In the genomic region with DNA sequence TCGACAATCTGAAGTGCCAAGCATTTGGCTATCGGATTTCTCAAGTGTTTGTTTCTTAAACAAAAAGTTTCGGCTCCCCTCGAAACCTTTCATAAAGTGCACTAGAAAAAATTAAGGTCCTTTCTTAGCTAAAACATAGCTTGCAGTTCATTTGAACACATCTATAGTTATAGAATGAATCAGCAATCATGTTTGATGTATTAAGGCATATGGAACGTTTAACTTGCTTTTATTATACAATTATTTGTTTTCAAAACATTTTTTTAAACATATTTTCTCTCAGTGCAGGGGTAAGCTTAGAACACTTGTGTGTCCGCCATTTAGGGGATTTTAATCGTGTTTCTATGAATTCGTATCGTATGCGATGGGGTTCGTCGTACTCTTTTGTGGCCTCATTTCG, we compare ENCODE assay signal across 1 fruit fly cellular context.
TF ChIP-seq lines count a peak whose summit lies in the region.

No protein-coding gene starts in this region.

TF ChIP-seq in whole organism, embryonic, 481 proteins besides CTCF, POLR2A, EP300 and RAD21 (continued from another document and continues in another):
- TF ChIP-seq nmo (GFP tag; optimal IDR thresholded peaks at IDR 0.05; lab: Kevin White, UChicago) (peak; percentile 62), pros (GFP tag; optimal IDR thresholded peaks at IDR 0.05; lab: Kevin White, UChicago) (no peak), CG3407 (GFP tag; optimal IDR thresholded peaks at IDR 0.05; lab: Kevin White, UChicago) (peak; percentile 22), abd-A (tag; optimal IDR thresholded peaks at IDR 0.05; lab: Kevin White, UChicago) (no peak), esg (GFP tag; conservative IDR thresholded peaks at IDR 0.05; lab: Robert Waterston, UW) (peak; percentile 47; the same call in 1 of the 2 replicates), bab2 (GFP tag; optimal IDR thresholded peaks at IDR 0.05; lab: Kevin White, UChicago) (peak; percentile 33), CG9932 (GFP tag; IDR thresholded peaks at IDR 0.05; lab: Robert Waterston, UW) (0 out of 2 replicates have a peak, but pooled peaks have one; percentile 20), CG15011 (GFP tag; optimal IDR thresholded peaks at IDR 0.05; lab: Kevin White, UChicago) (peak; percentile 6), CG11093 (GFP tag; IDR thresholded peaks at IDR 0.05; lab: Robert Waterston, UW) (0 out of 3 replicates have a peak, but pooled peaks have one; percentile 31), sim (GFP tag; IDR thresholded peaks at IDR 0.05; lab: Robert Waterston, UW) (0 out of 2 replicates have a peak, but pooled peaks have one; percentile 17), CG11695 (GFP tag; IDR thresholded peaks at IDR 0.05; lab: Robert Waterston, UW) (0 out of 3 replicates have a peak, but pooled peaks have one; percentile 33), CG12219 (GFP tag; optimal IDR thresholded peaks at IDR 0.05; lab: Kevin White, UChicago) (peak; percentile 66), CG2889 (GFP tag; IDR thresholded peaks at IDR 0.05; lab: Robert Waterston, UW) (no peak), Hsf (GFP tag; optimal IDR thresholded peaks at IDR 0.05; lab: Kevin White, UChicago) (peak; percentile 59), corto (GFP tag; optimal IDR thresholded peaks at IDR 0.05; lab: Kevin White, UChicago) (no peak), twi (tag; optimal IDR thresholded peaks at IDR 0.05; lab: Kevin White, UChicago) (peak; percentile 65), CG30431 (GFP tag; optimal IDR thresholded peaks at IDR 0.05; lab: Kevin White, UChicago) (peak; percentile 66), ranshi (GFP tag; IDR thresholded peaks at IDR 0.05; lab: Robert Waterston, UW) (no peak), ftz-f1 (GFP tag; optimal IDR thresholded peaks at IDR 0.05; lab: Kevin White, UChicago) (no peak), Bdp1 (GFP tag; optimal IDR thresholded peaks at IDR 0.05; lab: Kevin White, UChicago) (peak; percentile 22), Gug (GFP tag; IDR thresholded peaks at IDR 0.05; lab: Robert Waterston, UW) (no peak), CG15479 (GFP tag; optimal IDR thresholded peaks at IDR 0.05; lab: Kevin White, UChicago) (no peak), CG6854 (GFP tag; optimal IDR thresholded peaks at IDR 0.05; lab: Kevin White, UChicago) (no peak), CG4404 (GFP tag; IDR thresholded peaks at IDR 0.05; lab: Robert Waterston, UW) (peak; percentile 44; the same call in 1 of the 2 replicates), gfzf (GFP tag; optimal IDR thresholded peaks at IDR 0.05; lab: Kevin White, UChicago) (no peak), CG10543 (GFP tag; optimal IDR thresholded peaks at IDR 0.05; lab: Kevin White, UChicago) (no peak), CG1529 (GFP tag; optimal IDR thresholded peaks at IDR 0.05; lab: Kevin White, UChicago) (peak; percentile 77), PHDP (tag; optimal IDR thresholded peaks at IDR 0.05; lab: Kevin White, UChicago) (peak; percentile 77), CG31365 (tag; optimal IDR thresholded peaks at IDR 0.05; lab: Kevin White, UChicago) (no peak), Asciz (GFP tag; optimal IDR thresholded peaks at IDR 0.05; lab: Kevin White, UChicago) (peak; percentile 45), CG18599 (GFP tag; optimal IDR thresholded peaks at IDR 0.05; lab: Kevin White, UChicago) (peak; percentile 57), Bgb (GFP tag; IDR thresholded peaks at IDR 0.05; lab: Robert Waterston, UW; ENCODE audit: partially characterized antibody) (no peak), Hmx (GFP tag; optimal IDR thresholded peaks at IDR 0.05; lab: Kevin White, UChicago) (no peak), dati (GFP tag; IDR thresholded peaks at IDR 0.05; lab: Robert Waterston, UW) (no peak), peb (GFP tag; IDR thresholded peaks at IDR 0.05; lab: Robert Waterston, UW) (peak; percentile 39; the same call in 1 of the 2 replicates), BEAF-32 (GFP tag; optimal IDR thresholded peaks at IDR 0.05; lab: Kevin White, UChicago) (no peak), B-H2 (GFP tag; optimal IDR thresholded peaks at IDR 0.05; lab: Kevin White, UChicago) (no peak), CG10321 (GFP tag; IDR thresholded peaks at IDR 0.05; lab: Robert Waterston, UW) (no peak), sob (GFP tag; IDR thresholded peaks at IDR 0.05; lab: Robert Waterston, UW) (peak; percentile 44; the same call in 1 of the 2 replicates), CG14710 (tag; optimal IDR thresholded peaks at IDR 0.05; lab: Kevin White, UChicago) (peak; percentile 83), CG32772 (GFP tag; IDR thresholded peaks at IDR 0.05; lab: Robert Waterston, UW) (peak; percentile 49; the same call in 1 of the 2 replicates), nerfin-1 (tag; optimal IDR thresholded peaks at IDR 0.05; lab: Kevin White, UChicago) (peak; percentile 64), CG8765 (GFP tag; IDR thresholded peaks at IDR 0.05; lab: Robert Waterston, UW) (no peak; the same call in 1 of the 2 replicates), CG5180 (GFP tag; optimal IDR thresholded peaks at IDR 0.05; lab: Kevin White, UChicago) (peak; percentile 9), CHES-1-like (GFP tag; optimal IDR thresholded peaks at IDR 0.05; lab: Kevin White, UChicago) (peak; percentile 41), zen2 (GFP tag; IDR thresholded peaks at IDR 0.05; lab: Robert Waterston, UW; ENCODE audit: partially characterized antibody) (no peak), Hr3 (GFP tag; optimal IDR thresholded peaks at IDR 0.05; lab: Kevin White, UChicago) (peak; percentile 64), dan (GFP tag; IDR thresholded peaks at IDR 0.05; lab: Robert Waterston, UW) (no peak), pum (GFP tag; optimal IDR thresholded peaks at IDR 0.05; lab: Kevin White, UChicago) (peak; percentile 54), ATbp (GFP tag; optimal IDR thresholded peaks at IDR 0.05; lab: Kevin White, UChicago) (peak; percentile 63), wdn (GFP tag; IDR thresholded peaks at IDR 0.05; lab: Robert Waterston, UW) (no peak), GATAe (GFP tag; conservative IDR thresholded peaks at IDR 0.05; lab: Robert Waterston, UW) (no peak), wek (GFP tag; optimal IDR thresholded peaks at IDR 0.05; lab: Kevin White, UChicago) (no peak), CG15601 (tag; optimal IDR thresholded peaks at IDR 0.05; lab: Kevin White, UChicago) (peak; percentile 82), HmgZ (tag; optimal IDR thresholded peaks at IDR 0.05; lab: Kevin White, UChicago) (peak; percentile 17), HLH4C (GFP tag; IDR thresholded peaks at IDR 0.05; lab: Robert Waterston, UW; ENCODE audit: partially characterized antibody) (no peak), trem (tag; optimal IDR thresholded peaks at IDR 0.05; lab: Kevin White, UChicago) (peak; percentile 82), sc (optimal IDR thresholded peaks at IDR 0.05; lab: Kevin White, UChicago) (no peak), sc (GFP tag; optimal IDR thresholded peaks at IDR 0.05; lab: Kevin White, UChicago) (peak; percentile 76), ewg (GFP tag; optimal IDR thresholded peaks at IDR 0.05; lab: Kevin White, UChicago) (peak; percentile 60), Dip2 (GFP tag; IDR thresholded peaks at IDR 0.05; lab: Robert Waterston, UW) (no peak), zf30C (GFP tag; optimal IDR thresholded peaks at IDR 0.05; lab: Kevin White, UChicago) (peak; percentile 56), Meics (GFP tag; optimal IDR thresholded peaks at IDR 0.05; lab: Kevin White, UChicago) (peak; percentile 25), CG10959 (GFP tag; IDR thresholded peaks at IDR 0.05; lab: Robert Waterston, UW) (no peak), CG33213 (GFP tag; optimal IDR thresholded peaks at IDR 0.05; lab: Kevin White, UChicago) (peak; percentile 11), Atf-2 (GFP tag; optimal IDR thresholded peaks at IDR 0.05; lab: Kevin White, UChicago) (peak; percentile 25), CG7786 (GFP tag; optimal IDR thresholded peaks at IDR 0.05; lab: Kevin White, UChicago) (peak; percentile 59), toy (GFP tag; IDR thresholded peaks at IDR 0.05; lab: Robert Waterston, UW) (no peak), grau (tag; optimal IDR thresholded peaks at IDR 0.05; lab: Kevin White, UChicago) (peak; percentile 75), CG30403 (GFP tag; optimal IDR thresholded peaks at IDR 0.05; lab: Kevin White, UChicago) (peak; percentile 57), chn (GFP tag; optimal IDR thresholded peaks at IDR 0.05; lab: Kevin White, UChicago) (peak; percentile 68), CG4617 (GFP tag; optimal IDR thresholded peaks at IDR 0.05; lab: Kevin White, UChicago; ENCODE audit: borderline replicate concordance) (peak; percentile 6), NC2α (GFP tag; optimal IDR thresholded peaks at IDR 0.05; lab: Kevin White, UChicago) (peak; percentile 53), CG12299 (tag; optimal IDR thresholded peaks at IDR 0.05; lab: Kevin White, UChicago) (no peak), cato (GFP tag; optimal IDR thresholded peaks at IDR 0.05; lab: Kevin White, UChicago; ENCODE audit: borderline replicate concordance) (peak; percentile 16), CG34224 (GFP tag; IDR thresholded peaks at IDR 0.05; lab: Robert Waterston, UW; ENCODE audit: partially characterized antibody) (no peak), CG11696 (GFP tag; IDR thresholded peaks at IDR 0.05; lab: Robert Waterston, UW) (no peak), CG14965 (GFP tag; optimal IDR thresholded peaks at IDR 0.05; lab: Kevin White, UChicago; ENCODE audit: borderline replicate concordance) (no peak), CG1603 (tag; optimal IDR thresholded peaks at IDR 0.05; lab: Kevin White, UChicago) (peak; percentile 56), ac (GFP tag; optimal IDR thresholded peaks at IDR 0.05; lab: Kevin White, UChicago) (no peak), CG15269 (tag; optimal IDR thresholded peaks at IDR 0.05; lab: Kevin White, UChicago) (peak; percentile 62), CG14441 (GFP tag; IDR thresholded peaks at IDR 0.05; lab: Robert Waterston, UW) (peak; percentile 54; the same call in 1 of the 2 replicates), CG13775 (GFP tag; optimal IDR thresholded peaks at IDR 0.05; lab: Kevin White, UChicago) (peak; percentile 60), phol (tag; optimal IDR thresholded peaks at IDR 0.05; lab: Kevin White, UChicago) (peak; percentile 78), Hr39 (optimal IDR thresholded peaks at IDR 0.05; lab: Kevin White, UChicago) (no peak), sqz (GFP tag; optimal IDR thresholded peaks at IDR 0.05; lab: Kevin White, UChicago) (peak; percentile 44), fd96Cb (tag; optimal IDR thresholded peaks at IDR 0.05; lab: Kevin White, UChicago) (peak; percentile 78), rib (GFP tag; IDR thresholded peaks at IDR 0.05; lab: Robert Waterston, UW) (no peak), cg (GFP tag; optimal IDR thresholded peaks at IDR 0.05; lab: Kevin White, UChicago) (no peak), CG10654 (GFP tag; optimal IDR thresholded peaks at IDR 0.05; lab: Kevin White, UChicago) (peak; percentile 43), ara (GFP tag; IDR thresholded peaks at IDR 0.05; lab: Robert Waterston, UW) (peak; percentile 70; the same call in 1 of the 2 replicates), sug (tag; optimal IDR thresholded peaks at IDR 0.05; lab: Kevin White, UChicago) (no peak), cas (GFP tag; IDR thresholded peaks at IDR 0.05; lab: Robert Waterston, UW) (no peak), Med (GFP tag; lab: Kevin White, UChicago) (no peak), TFAM (GFP tag; optimal IDR thresholded peaks at IDR 0.05; lab: Kevin White, UChicago) (no peak), CG4424 (GFP tag; optimal IDR thresholded peaks at IDR 0.05; lab: Kevin White, UChicago) (peak; percentile 49), sima (GFP tag; optimal IDR thresholded peaks at IDR 0.05; lab: Kevin White, UChicago) (no peak), CG17829 (tag; optimal IDR thresholded peaks at IDR 0.05; lab: Kevin White, UChicago) (peak; percentile 88), CG10462 (GFP tag; optimal IDR thresholded peaks at IDR 0.05; lab: Kevin White, UChicago) (no peak), CG7271 (tag; optimal IDR thresholded peaks at IDR 0.05; lab: Kevin White, UChicago) (no peak), CG10147 (GFP tag; optimal IDR thresholded peaks at IDR 0.05; lab: Kevin White, UChicago) (no peak), CG9609 (GFP tag; optimal IDR thresholded peaks at IDR 0.05; lab: Kevin White, UChicago) (peak; percentile 17), D19B (GFP tag; optimal IDR thresholded peaks at IDR 0.05; lab: Kevin White, UChicago) (no peak), zen (tag; optimal IDR thresholded peaks at IDR 0.05; lab: Kevin White, UChicago) (peak; percentile 68), CG6689 (GFP tag; IDR thresholded peaks at IDR 0.05; lab: Robert Waterston, UW) (peak; percentile 64), amos (GFP tag; IDR thresholded peaks at IDR 0.05; lab: Robert Waterston, UW; ENCODE audit: partially characterized antibody) (no peak), CrebB (tag; optimal IDR thresholded peaks at IDR 0.05; lab: Kevin White, UChicago) (peak; percentile 5), CG14050 (GFP tag; IDR thresholded peaks at IDR 0.05; lab: Robert Waterston, UW) (no peak), bowl (GFP tag; IDR thresholded peaks at IDR 0.05; lab: Robert Waterston, UW) (no peak), ash1 (GFP tag; optimal IDR thresholded peaks at IDR 0.05; lab: Kevin White, UChicago) (no peak), CG12659 (GFP tag; optimal IDR thresholded peaks at IDR 0.05; lab: Kevin White, UChicago) (peak; percentile 36), Awh (GFP tag; IDR thresholded peaks at IDR 0.05; lab: Robert Waterston, UW) (no peak), gcm2 (GFP tag; optimal IDR thresholded peaks at IDR 0.05; lab: Kevin White, UChicago) (peak; percentile 9), CG17568 (GFP tag; optimal IDR thresholded peaks at IDR 0.05; lab: Kevin White, UChicago) (peak; percentile 60), Aef1 (GFP tag; IDR thresholded peaks at IDR 0.05; lab: Robert Waterston, UW) (no peak), vvl (GFP tag; IDR thresholded peaks at IDR 0.05; lab: Robert Waterston, UW) (peak; percentile 71), CG6765 (GFP tag; optimal IDR thresholded peaks at IDR 0.05; lab: Kevin White, UChicago) (no peak), ssp (GFP tag; IDR thresholded peaks at IDR 0.05; lab: Robert Waterston, UW) (peak; percentile 36; the same call in 1 of the 2 replicates), CG6813 (GFP tag; optimal IDR thresholded peaks at IDR 0.05; lab: Kevin White, UChicago) (peak; percentile 38), Nf-YC (tag; optimal IDR thresholded peaks at IDR 0.05; lab: Kevin White, UChicago) (no peak), run (tag; optimal IDR thresholded peaks at IDR 0.05; lab: Kevin White, UChicago) (no peak), pnt (GFP tag; optimal IDR thresholded peaks at IDR 0.05; lab: Kevin White, UChicago) (no peak), CG13624 (GFP tag; optimal IDR thresholded peaks at IDR 0.05; lab: Kevin White, UChicago) (peak; percentile 33), gsb (GFP tag; IDR thresholded peaks at IDR 0.05; lab: Robert Waterston, UW) (no peak), Blimp-1 (GFP tag; optimal IDR thresholded peaks at IDR 0.05; lab: Kevin White, UChicago) (peak; percentile 83), CG3838 (GFP tag; optimal IDR thresholded peaks at IDR 0.05; lab: Kevin White, UChicago) (peak; percentile 28), CG12155 (GFP tag; optimal IDR thresholded peaks at IDR 0.05; lab: Kevin White, UChicago) (peak; percentile 43)
